Worm (Caenorhabditis elegans) whole organism, midembryonic: ENCODE data around the gene myo-5.

ENCODE experiments used
- T22C8.4 ChIP-seq: fragments of 200-800 bp; sonication (Bioruptor generic); IDR thresholded peaks from 2 replicates; pipeline ENCODE4 v1.3.6; 2022; ENCODE audit warnings: missing genetic modification characterization, missing compliant biosample characterization
- cog-1 ChIP-seq: sonication (generic microtip); optimal IDR thresholded peaks from 2 replicates; lab custom pipeline; 2016; ENCODE audit warnings: missing genetic modification characterization, missing compliant biosample characterization
- flt-1 ChIP-seq: fragments of 200-800 bp; sonication (Bioruptor generic); IDR thresholded peaks from 2 replicates; pipeline ENCODE4 v1.3.6; 2022; ENCODE audit warnings: missing genetic modification characterization, missing compliant biosample characterization
- klf-2 ChIP-seq: fragments of 200-800 bp; sonication (Bioruptor generic); conservative IDR thresholded peaks from 2 replicates; pipeline ENCODE4 v1.3.6; 2022; ENCODE audit warnings: missing genetic modification reagents, missing genetic modification characterization, missing compliant biosample characterization
- med-1 ChIP-seq: sonication (generic microtip); optimal IDR thresholded peaks from 2 replicates; lab custom pipeline; 2017; ENCODE audit warnings: missing genetic modification characterization, mild to moderate bottlenecking, missing compliant biosample characterization, antibody characterized with exemption, missing genetic modification reagents; ENCODE audit not compliant: insufficient read depth
- ref-1 ChIP-seq: fragments of 200-800 bp; sonication (Bioruptor generic); conservative IDR thresholded peaks from 2 replicates; pipeline ENCODE4 v1.3.6; 2022; ENCODE audit warnings: missing genetic modification reagents, missing genetic modification characterization, missing compliant biosample characterization
- tab-1 ChIP-seq: fragments of 200-800 bp; sonication (Bioruptor generic); IDR thresholded peaks from 2 replicates; pipeline ENCODE4 v1.3.6; 2022; ENCODE audit warnings: missing genetic modification characterization, missing compliant biosample characterization
- ztf-23 ChIP-seq: fragments of 200-800 bp; sonication (Bioruptor generic); IDR thresholded peaks from 2 replicates; pipeline ENCODE4 v1.3.6; 2022; ENCODE audit warnings: missing genetic modification reagents, missing genetic modification characterization, missing compliant biosample characterization
- ztf-29 ChIP-seq: fragments of 200-800 bp; sonication (Bioruptor generic); IDR thresholded peaks from 2 replicates; pipeline ENCODE4 v1.3.6; 2022; ENCODE audit warnings: missing genetic modification reagents, missing genetic modification characterization, missing compliant biosample characterization

myo-5 gene

ce11 chrV:8108670-8109069 lies at the start of gene myo-5:
Gene myo-5, plus strand, starts transcription at chrV:8108970.
- TF ChIP-seq med-1 (GFP tag; lab: Kevin White, UChicago) = no peak
- no peak for TF ChIP-seq flt-1
- no peak for TF ChIP-seq ref-1
- TF ChIP-seq tab-1 (GFP tag; lab: Robert Waterston, UW) = no peak
- TF ChIP-seq cog-1 (tag; lab: Kevin White, UChicago) = no peak
- no peak for TF ChIP-seq ztf-23 (GFP tag; lab: Robert Waterston, UW)
- no peak for TF ChIP-seq klf-2 (GFP tag; lab: Robert Waterston, UW)
- no peak for TF ChIP-seq ztf-29 (GFP tag; lab: Robert Waterston, UW)
- TF ChIP-seq T22C8.4 (GFP tag; lab: Robert Waterston, UW) = no peak

ce11 chrV:8062074-8062473 lies 46.7 kb upstream of the myo-5 start, which contains the start of gene str-139:
Gene str-139, minus strand, starts transcription at chrV:8062174.
- no peak for TF ChIP-seq tab-1 (GFP tag; lab: Robert Waterston, UW)
- TF ChIP-seq T22C8.4 (GFP tag; lab: Robert Waterston, UW) = no peak
- TF ChIP-seq cog-1 (tag; lab: Kevin White, UChicago) = no peak
- TF ChIP-seq ztf-29 (GFP tag; lab: Robert Waterston, UW) = no peak
- no peak for TF ChIP-seq med-1 (GFP tag; lab: Kevin White, UChicago)
- TF ChIP-seq ref-1 = no peak
- TF ChIP-seq ztf-23 (GFP tag; lab: Robert Waterston, UW) = no peak

ce11 chrV:8067800-8068199 lies 41.0 kb upstream of the myo-5 start, which contains the start of gene str-140:
Gene str-140, minus strand, starts transcription at chrV:8067900.
- no peak for TF ChIP-seq ref-1
- no peak for TF ChIP-seq T22C8.4 (GFP tag; lab: Robert Waterston, UW)
- TF ChIP-seq ztf-29 (GFP tag; lab: Robert Waterston, UW) = no peak
- no peak for TF ChIP-seq tab-1 (GFP tag; lab: Robert Waterston, UW)
- no peak for TF ChIP-seq med-1 (GFP tag; lab: Kevin White, UChicago)
- no peak for TF ChIP-seq flt-1
- TF ChIP-seq klf-2 (GFP tag; lab: Robert Waterston, UW) = no peak
- no peak for TF ChIP-seq ztf-23 (GFP tag; lab: Robert Waterston, UW)
- no peak for TF ChIP-seq cog-1 (tag; lab: Kevin White, UChicago)

- no peak for TF ChIP-seq ref-1
- no peak for TF ChIP-seq tab-1 (GFP tag; lab: Robert Waterston, UW)
- TF ChIP-seq flt-1 = no peak
- no peak for TF ChIP-seq ztf-23 (GFP tag; lab: Robert Waterston, UW)
- TF ChIP-seq klf-2 (GFP tag; lab: Robert Waterston, UW) = no peak
- TF ChIP-seq T22C8.4 (GFP tag; lab: Robert Waterston, UW) = no peak
These were observed 39.1 kb upstream of the myo-5 start, which contains the start of gene str-143 for ce11 chrV:8069637-8070036. Gene str-143, minus strand, starts transcription at chrV:8069737.

- TF ChIP-seq tab-1 (GFP tag; lab: Robert Waterston, UW) = no peak
- no peak for TF ChIP-seq cog-1 (tag; lab: Kevin White, UChicago)
These were observed 36.7 kb upstream of the myo-5 start, which contains the start of gene str-144 for ce11 chrV:8072047-8072446. Gene str-144, minus strand, starts transcription at chrV:8072147.

ce11 chrV:8073162-8073561 lies 35.6 kb upstream of the myo-5 start:
- TF ChIP-seq ztf-23 (GFP tag; lab: Robert Waterston, UW) = no peak
- no peak for TF ChIP-seq T22C8.4 (GFP tag; lab: Robert Waterston, UW)
- no peak for TF ChIP-seq cog-1 (tag; lab: Kevin White, UChicago)
- TF ChIP-seq ref-1 = no peak
- TF ChIP-seq klf-2 (GFP tag; lab: Robert Waterston, UW) = no peak
- TF ChIP-seq flt-1 = no peak
- no peak for TF ChIP-seq ztf-29 (GFP tag; lab: Robert Waterston, UW)
- no peak for TF ChIP-seq med-1 (GFP tag; lab: Kevin White, UChicago)
- no peak for TF ChIP-seq tab-1 (GFP tag; lab: Robert Waterston, UW)

ce11 chrV:8075712-8076111 lies 33.1 kb upstream of the myo-5 start, which contains the start of gene catp-3:
Gene catp-3, plus strand, starts transcription at chrV:8076012.
- TF ChIP-seq ref-1 = no peak
- TF ChIP-seq T22C8.4 (GFP tag; lab: Robert Waterston, UW) = no peak
- no peak for TF ChIP-seq tab-1 (GFP tag; lab: Robert Waterston, UW)
- TF ChIP-seq flt-1 = no peak
- TF ChIP-seq ztf-23 (GFP tag; lab: Robert Waterston, UW) = no peak
- no peak for TF ChIP-seq med-1 (GFP tag; lab: Kevin White, UChicago)
- no peak for TF ChIP-seq klf-2 (GFP tag; lab: Robert Waterston, UW)
- no peak for TF ChIP-seq cog-1 (tag; lab: Kevin White, UChicago)
- no peak for TF ChIP-seq ztf-29 (GFP tag; lab: Robert Waterston, UW)

ce11 chrV:8079813-8080212 lies 29.0 kb upstream of the myo-5 start:
- TF ChIP-seq T22C8.4 (GFP tag; lab: Robert Waterston, UW) = no peak
- no peak for TF ChIP-seq cog-1 (tag; lab: Kevin White, UChicago)

ce11 chrV:8081579-8081978 lies 27.2 kb upstream of the myo-5 start, which contains the start of gene str-131:
Gene str-131, minus strand, starts transcription at chrV:8081679.
- no peak for TF ChIP-seq cog-1 (tag; lab: Kevin White, UChicago)
- no peak for TF ChIP-seq tab-1 (GFP tag; lab: Robert Waterston, UW)
- no peak for TF ChIP-seq flt-1
- TF ChIP-seq klf-2 (GFP tag; lab: Robert Waterston, UW) = no peak
- TF ChIP-seq med-1 (GFP tag; lab: Kevin White, UChicago) = no peak
- TF ChIP-seq ztf-23 (GFP tag; lab: Robert Waterston, UW) = no peak
- no peak for TF ChIP-seq ref-1

- TF ChIP-seq flt-1 = no peak
- no peak for TF ChIP-seq ztf-23 (GFP tag; lab: Robert Waterston, UW)
- TF ChIP-seq T22C8.4 (GFP tag; lab: Robert Waterston, UW) = no peak
- TF ChIP-seq ref-1 = no peak
- no peak for TF ChIP-seq klf-2 (GFP tag; lab: Robert Waterston, UW)
- TF ChIP-seq med-1 (GFP tag; lab: Kevin White, UChicago) = no peak
- no peak for TF ChIP-seq cog-1 (tag; lab: Kevin White, UChicago)
- TF ChIP-seq ztf-29 (GFP tag; lab: Robert Waterston, UW) = no peak
- TF ChIP-seq tab-1 (GFP tag; lab: Robert Waterston, UW) = no peak
These were observed 23.6 kb upstream of the myo-5 start, which contains the start of gene C09H5.7 for ce11 chrV:8085141-8085540. Gene C09H5.7, minus strand, starts transcription at chrV:8085241.
